Worm (Caenorhabditis elegans): ENCODE results near the gene ash-2.

- TF ChIP-seq W03F9.2 (tag; optimal IDR thresholded peaks at IDR 0.05), result no peak
- TF ChIP-seq him-1 (tag; optimal IDR thresholded peaks at IDR 0.05), result no peak
Observed at ce11 chrII:12036516-12036915, 56.9 kb downstream of the ash-2 start, which contains the start of gene cyn-16.
